Worm (Caenorhabditis elegans): ENCODE data around the gene R01H2.4.

The R01H2.4 gene

ce11 chrIII:7096481-7096880, 32.4 kb upstream of the R01H2.4 start:
- TF ChIP-seq ztf-11 (tag; optimal IDR thresholded peaks at IDR 0.05) (no peak), hpl-2 (GFP tag; optimal IDR thresholded peaks at IDR 0.05) (no peak), irx-1 (tag; optimal IDR thresholded peaks at IDR 0.05) (no peak), hlh-4 (tag; optimal IDR thresholded peaks at IDR 0.05) (no peak)

ce11 chrIII:7095156-7095555, 31.1 kb upstream of the R01H2.4 start, which contains the start of gene nhr-9:
nhr-9 (plus strand) TSS chrIII:7095462.
- TF ChIP-seq nhr-77 (tag; optimal IDR thresholded peaks at IDR 0.05) = no peak
- no peak for TF ChIP-seq unc-98 (GFP tag; IDR thresholded peaks at IDR 0.05)
- no peak for TF ChIP-seq ces-1 (GFP tag; optimal IDR thresholded peaks at IDR 0.05)
- no peak for TF ChIP-seq ceh-8 (GFP tag; optimal IDR thresholded peaks at IDR 0.05)
- peak; percentile 89 for TF ChIP-seq dsc-1 (tag; optimal IDR thresholded peaks at IDR 0.05)
- no peak for TF ChIP-seq blmp-1 (tag; optimal IDR thresholded peaks at IDR 0.05)
- TF ChIP-seq unc-130 (tag; optimal IDR thresholded peaks at IDR 0.05) = no peak
- TF ChIP-seq nhr-19 (GFP tag; conservative IDR thresholded peaks at IDR 0.05) = no peak
- peak; percentile 39 for TF ChIP-seq sox-4 (tag; optimal IDR thresholded peaks at IDR 0.05)
- no peak for TF ChIP-seq vab-15 (tag; optimal IDR thresholded peaks at IDR 0.05)
- TF ChIP-seq irx-1 (tag; optimal IDR thresholded peaks at IDR 0.05) = no peak
- no peak for TF ChIP-seq elt-3 (tag; optimal IDR thresholded peaks at IDR 0.05)
- TF ChIP-seq pax-3 (tag; optimal IDR thresholded peaks at IDR 0.05) = peak; percentile 38
- TF ChIP-seq efl-1 (optimal IDR thresholded peaks at IDR 0.05) = no peak
- no peak for TF ChIP-seq efl-1 (GFP tag; optimal IDR thresholded peaks at IDR 0.05 in 1 of 2)
- TF ChIP-seq hlh-17 (GFP tag; optimal IDR thresholded peaks at IDR 0.05; ENCODE audit: borderline replicate concordance) = no peak
- no peak for TF ChIP-seq mep-1 (tag; optimal IDR thresholded peaks at IDR 0.05)
- no peak for TF ChIP-seq skn-1 (tag; optimal IDR thresholded peaks at IDR 0.05)
- no peak for TF ChIP-seq Y116A8C.19 (tag; optimal IDR thresholded peaks at IDR 0.05; ENCODE audit: borderline replicate concordance)
- no peak for TF ChIP-seq tlp-1 (tag; optimal IDR thresholded peaks at IDR 0.05)
- TF ChIP-seq ceh-88 (GFP tag; IDR thresholded peaks at IDR 0.05) = no peak
- TF ChIP-seq pag-3 (tag; optimal IDR thresholded peaks at IDR 0.05; ENCODE audit: borderline replicate concordance, insufficient read depth) = no peak
- no peak for TF ChIP-seq egl-27 (tag; optimal IDR thresholded peaks at IDR 0.05)
- TF ChIP-seq nhr-47 (tag; optimal IDR thresholded peaks at IDR 0.05) = peak; percentile 46
- peak; percentile 50 for TF ChIP-seq nhr-71 (tag; optimal IDR thresholded peaks at IDR 0.05)
- TF ChIP-seq fkh-8 (tag; optimal IDR thresholded peaks at IDR 0.05) = peak; percentile 82
- no peak for TF ChIP-seq fkh-10 (GFP tag; optimal IDR thresholded peaks at IDR 0.05)
- TF ChIP-seq ztf-11 (tag; optimal IDR thresholded peaks at IDR 0.05) = no peak
- no peak for TF ChIP-seq C16A3.4 (tag; optimal IDR thresholded peaks at IDR 0.05)
- TF ChIP-seq nhr-237 (tag; optimal IDR thresholded peaks at IDR 0.05) = no peak
- TF ChIP-seq nhr-11 (tag; optimal IDR thresholded peaks at IDR 0.05) = peak; percentile 64
- TF ChIP-seq nhr-20 (tag; optimal IDR thresholded peaks at IDR 0.05) = peak; percentile 11

DNA sequence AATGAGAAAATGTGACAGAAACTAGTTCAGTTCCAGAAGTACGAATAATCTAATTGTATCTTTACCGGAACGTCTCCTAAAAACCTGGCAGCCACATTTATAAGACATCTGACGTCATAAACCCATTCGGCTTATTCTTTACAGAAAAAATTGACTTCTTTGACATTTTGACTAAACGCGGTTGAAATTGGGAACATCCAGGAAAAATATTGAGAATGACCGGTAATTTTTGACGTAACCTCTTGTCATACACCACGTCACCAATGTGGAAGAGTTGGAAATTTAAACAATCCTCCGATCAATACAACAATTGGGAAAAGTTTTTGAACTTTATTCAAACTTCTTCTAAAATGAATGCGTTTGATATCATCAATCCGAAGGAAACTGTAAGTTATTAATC, 27.0 kb upstream of the R01H2.4 start, which contains the start of gene ZK418.2:
TSS of gene ZK418.2 (plus strand) at position 301 of the 400 bp plus-strand sequence.
- TF ChIP-seq ceh-82 (tag; optimal IDR thresholded peaks at IDR 0.05) = no peak
- TF ChIP-seq nhr-76 (tag; optimal IDR thresholded peaks at IDR 0.05) = no peak
- no peak for TF ChIP-seq pqm-1 (tag; optimal IDR thresholded peaks at IDR 0.05)
- no peak for TF ChIP-seq dpl-1 (GFP tag; optimal IDR thresholded peaks at IDR 0.05)
- no peak for TF ChIP-seq nhr-90 (tag; optimal IDR thresholded peaks at IDR 0.05; ENCODE audit: poor library complexity)
- no peak for TF ChIP-seq unc-86 (tag; optimal IDR thresholded peaks at IDR 0.05)
- TF ChIP-seq aha-1 (tag; optimal IDR thresholded peaks at IDR 0.05) = no peak
- no peak for TF ChIP-seq fkh-4 (tag; optimal IDR thresholded peaks at IDR 0.05; ENCODE audit: borderline replicate concordance)
- TF ChIP-seq ztf-4 (tag; optimal IDR thresholded peaks at IDR 0.05) = no peak
- TF ChIP-seq nhr-47 (tag; optimal IDR thresholded peaks at IDR 0.05) = no peak
- TF ChIP-seq mep-1 (tag; optimal IDR thresholded peaks at IDR 0.05) = no peak
- no peak for TF ChIP-seq mab-9 (GFP tag; IDR thresholded peaks at IDR 0.05)
- TF ChIP-seq unc-130 (tag; optimal IDR thresholded peaks at IDR 0.05) = no peak
- TF ChIP-seq nhr-71 (tag; optimal IDR thresholded peaks at IDR 0.05) = no peak
- TF ChIP-seq swsn-7 (tag; optimal IDR thresholded peaks at IDR 0.05) = no peak
- no peak for TF ChIP-seq lsy-2 (tag; optimal IDR thresholded peaks at IDR 0.05)
- TF ChIP-seq efl-1 (optimal IDR thresholded peaks at IDR 0.05) = no peak
- TF ChIP-seq efl-1 (GFP tag; optimal IDR thresholded peaks at IDR 0.05 in 1 of 2) = no peak
